Worm (Caenorhabditis elegans) whole organism, late embryonic: ENCODE measurements around the gene nhr-251.

Source experiments
- C08G9.2 ChIP-seq: sonication (generic microtip); optimal IDR thresholded peaks from 2 replicates; lab custom pipeline; 2016; ENCODE audit warnings: mild to moderate bottlenecking, missing genetic modification characterization, moderate library complexity, missing compliant biosample characterization
- C38D4.7 ChIP-seq: fragments of 200-800 bp; sonication (Bioruptor generic); optimal IDR thresholded peaks from 2 replicates; lab custom pipeline; 2018; ENCODE audit warnings: mild to moderate bottlenecking, missing genetic modification characterization, moderate library complexity, missing compliant biosample characterization
- F13H6.1 ChIP-seq: sonication (generic microtip); optimal IDR thresholded peaks from 2 replicates; lab custom pipeline; 2016; ENCODE audit warnings: missing genetic modification characterization, missing compliant biosample characterization
- K02D7.2 ChIP-seq: sonication (generic microtip); optimal IDR thresholded peaks from 2 replicates; lab custom pipeline; 2017; ENCODE audit warnings: mild to moderate bottlenecking, missing genetic modification characterization, missing compliant biosample characterization
- T23F11.4 ChIP-seq: fragments of 200-800 bp; sonication (Bioruptor generic); optimal IDR thresholded peaks from 2 replicates; lab custom pipeline; 2018; ENCODE audit warnings: mild to moderate bottlenecking, missing genetic modification characterization, missing compliant biosample characterization
- Y22D7AL.16 ChIP-seq: sonication (generic microtip); optimal IDR thresholded peaks from 2 replicates; lab custom pipeline; 2016; ENCODE audit warnings: missing genetic modification characterization, missing compliant biosample characterization
- ahr-1 ChIP-seq: sonication (generic microtip); optimal IDR thresholded peaks from 2 replicates; lab custom pipeline; 2016; ENCODE audit warnings: missing genetic modification characterization, missing compliant biosample characterization
- ama-1 ChIP-seq: fragments of 150-350 bp; optimal IDR thresholded peaks from 2 replicates; lab custom pipeline; 2014
- ceh-14 ChIP-seq: sonication (generic microtip); optimal IDR thresholded peaks from 2 replicates; lab custom pipeline; 2016; ENCODE audit warnings: missing genotype, missing genetic modification characterization, missing compliant biosample characterization
- ceh-18 ChIP-seq: sonication (generic microtip); optimal IDR thresholded peaks from 2 replicates; lab custom pipeline; 2016; ENCODE audit warnings: missing genetic modification characterization, missing compliant biosample characterization
- ceh-22 ChIP-seq: sonication (generic microtip); optimal IDR thresholded peaks from 2 replicates; lab custom pipeline; 2017; ENCODE audit warnings: missing biosample characterization, missing genetic modification characterization
- ceh-30 ChIP-seq: fragments of 150-350 bp; optimal IDR thresholded peaks from 2 replicates; lab custom pipeline; 2014; ENCODE audit warnings: missing biosample characterization, missing genetic modification characterization
- ceh-31 ChIP-seq: sonication (generic microtip); optimal IDR thresholded peaks from 2 replicates; lab custom pipeline; 2016; ENCODE audit warnings: missing genetic modification characterization, missing compliant biosample characterization
- ceh-45 ChIP-seq: fragments of 200-800 bp; sonication (Bioruptor generic); IDR thresholded peaks from 2 replicates; pipeline ENCODE4 v1.3.6; 2022; ENCODE audit warnings: missing genetic modification reagents, missing genetic modification characterization, missing compliant biosample characterization
- ceh-48 ChIP-seq: sonication (generic microtip); optimal IDR thresholded peaks from 2 replicates; lab custom pipeline; 2016; ENCODE audit warnings: missing genetic modification characterization, inconsistent platforms, missing compliant biosample characterization
- ceh-6 ChIP-seq: fragments of 200-800 bp; sonication (Bioruptor generic); optimal IDR thresholded peaks from 2 replicates; lab custom pipeline; 2018; ENCODE audit warnings: mild to moderate bottlenecking, missing genetic modification characterization, missing compliant biosample characterization
- ceh-9 ChIP-seq: sonication (generic microtip); optimal IDR thresholded peaks from 2 replicates; lab custom pipeline; 2016; ENCODE audit warnings: mild to moderate bottlenecking, missing genetic modification characterization, inconsistent platforms, missing compliant biosample characterization
- elt-4 ChIP-seq: sonication (generic microtip); optimal IDR thresholded peaks from 2 replicates; lab custom pipeline; 2016; ENCODE audit warnings: missing genetic modification characterization, missing compliant biosample characterization
- fax-1 ChIP-seq: sonication (generic microtip); optimal IDR thresholded peaks from 2 replicates; lab custom pipeline; 2016; ENCODE audit warnings: missing genotype, missing genetic modification characterization, missing compliant biosample characterization
- fkh-10 ChIP-seq: fragments of 150-350 bp; optimal IDR thresholded peaks from 2 replicates; lab custom pipeline; 2014; ENCODE audit warnings: missing biosample characterization, missing genetic modification reagents, missing genetic modification characterization
- gmeb-2 ChIP-seq: sonication (generic microtip); optimal IDR thresholded peaks from 2 replicates; lab custom pipeline; 2016; ENCODE audit warnings: missing genetic modification characterization, inconsistent platforms, missing compliant biosample characterization
- hlh-13 ChIP-seq: fragments of 200-800 bp; sonication (Bioruptor generic); optimal IDR thresholded peaks from 2 replicates; lab custom pipeline; 2018; ENCODE audit warnings: mild to moderate bottlenecking, missing genetic modification characterization, missing compliant biosample characterization
- hlh-6 ChIP-seq: sonication (generic microtip); optimal IDR thresholded peaks from 2 replicates; lab custom pipeline; 2016; ENCODE audit warnings: missing genotype, missing genetic modification characterization, missing compliant biosample characterization
- lin-11 ChIP-seq: fragments of 200-800 bp; sonication (Bioruptor generic); optimal IDR thresholded peaks from 2 replicates; lab custom pipeline; 2018; ENCODE audit warnings: mild to moderate bottlenecking, missing genetic modification characterization, missing compliant biosample characterization
- nfya-1 ChIP-seq: sonication (generic microtip); optimal IDR thresholded peaks from 2 replicates; lab custom pipeline; 2017; ENCODE audit warnings: missing genetic modification characterization, mild to moderate bottlenecking, missing compliant biosample characterization, antibody characterized with exemption, moderate library complexity
- odd-2 ChIP-seq: sonication (generic microtip); optimal IDR thresholded peaks from 2 replicates; lab custom pipeline; 2017; ENCODE audit warnings: antibody characterized with exemption, mild to moderate bottlenecking, missing genetic modification characterization, missing compliant biosample characterization
- pat-9 ChIP-seq: fragments of 200-800 bp; sonication (Bioruptor generic); optimal IDR thresholded peaks from 2 replicates; lab custom pipeline; 2018; ENCODE audit warnings: mild to moderate bottlenecking, missing genetic modification characterization, moderate library complexity, missing compliant biosample characterization
- pha-2 ChIP-seq: sonication (generic microtip); optimal IDR thresholded peaks from 2 replicates; lab custom pipeline; 2017; ENCODE audit warnings: mild to moderate bottlenecking, missing genetic modification characterization, missing compliant biosample characterization
- pha-4 ChIP-seq: fragments of 150-350 bp; optimal IDR thresholded peaks from 2 replicates; lab custom pipeline; 2018; ENCODE audit warnings: missing biosample characterization, missing genetic modification reagents, missing genetic modification characterization
- pqm-1 ChIP-seq: sonication (generic microtip); optimal IDR thresholded peaks from 2 replicates; lab custom pipeline; 2016; ENCODE audit warnings: missing genetic modification characterization, missing compliant biosample characterization
- rnt-1 ChIP-seq: sonication (generic microtip); optimal IDR thresholded peaks from 2 replicates; lab custom pipeline; 2016; ENCODE audit warnings: missing genetic modification characterization, missing compliant biosample characterization
- sdc-2 ChIP-seq: sonication (generic microtip); optimal IDR thresholded peaks from 2 replicates; lab custom pipeline; 2016; ENCODE audit warnings: missing genotype, missing genetic modification characterization, missing compliant biosample characterization
- sox-4 ChIP-seq: sonication (generic microtip); optimal IDR thresholded peaks from 2 replicates; lab custom pipeline; 2017; ENCODE audit warnings: mild to moderate bottlenecking, missing genetic modification characterization, inconsistent platforms, missing compliant biosample characterization
- syd-9 ChIP-seq: sonication (generic microtip); optimal IDR thresholded peaks from 2 replicates; lab custom pipeline; 2016; ENCODE audit warnings: mild to moderate bottlenecking, missing genetic modification characterization, moderate library complexity, missing compliant biosample characterization
- tbx-7 ChIP-seq: sonication (generic microtip); optimal IDR thresholded peaks from 2 replicates; lab custom pipeline; 2016; ENCODE audit warnings: missing genotype, missing genetic modification characterization, missing compliant biosample characterization
- unc-42 ChIP-seq: sonication (generic microtip); optimal IDR thresholded peaks from 2 replicates; lab custom pipeline; 2016; ENCODE audit warnings: missing genotype, missing genetic modification characterization, missing compliant biosample characterization
- unc-55 ChIP-seq: sonication (generic microtip); optimal IDR thresholded peaks from 2 replicates; lab custom pipeline; 2017; ENCODE audit warnings: missing biosample characterization, missing genetic modification reagents, missing genetic modification characterization
- unc-86 ChIP-seq: sonication (generic microtip); optimal IDR thresholded peaks from 2 replicates; lab custom pipeline; 2016; ENCODE audit warnings: missing genetic modification characterization, missing compliant biosample characterization

nhr-251 gene

ce11 chrV:585472-585871 lies 14.9 kb upstream of the nhr-251 start, which contains the start of gene K06H6.2:
Gene K06H6.2 (plus strand): TSS chrV:585772.
- TF ChIP-seq sox-4 (no peak), ahr-1 (tag; lab: Kevin White, UChicago) (no peak), ceh-45 (GFP tag; lab: Robert Waterston, UW) (no peak), hlh-6 (no peak), gmeb-2 (tag; lab: Kevin White, UChicago) (no peak), pqm-1 (tag; lab: Kevin White, UChicago) (no peak), pat-9 (tag; lab: Kevin White, UChicago) (no peak), syd-9 (tag; lab: Kevin White, UChicago) (no peak), F13H6.1 (tag; lab: Kevin White, UChicago) (no peak), ceh-9 (no peak), K02D7.2 (no peak), tbx-7 (tag; lab: Kevin White, UChicago) (no peak), ama-1 (lab: Kevin White, UChicago) (no peak), ceh-18 (tag; lab: Kevin White, UChicago) (no peak)
- TF ChIP-seq, all 69 proteins: peak for 0

ce11 chrV:587818-588217 lies 12.5 kb upstream of the nhr-251 start, which contains the start of gene K06H6.1:
Gene K06H6.1 (plus strand): TSS chrV:588118.
- TF ChIP-seq ceh-22 (tag; lab: Kevin White, UChicago) = no peak
- TF ChIP-seq tbx-7 (tag; lab: Kevin White, UChicago) = no peak
- TF ChIP-seq hlh-6 = no peak
- TF ChIP-seq pat-9 (tag; lab: Kevin White, UChicago) = no peak
- TF ChIP-seq ceh-9 = no peak
- TF ChIP-seq pha-4 = no peak
- no peak for TF ChIP-seq Y22D7AL.16 (tag; lab: Kevin White, UChicago)
- no peak for TF ChIP-seq pha-2 (tag; lab: Kevin White, UChicago)
- no peak for TF ChIP-seq gmeb-2 (tag; lab: Kevin White, UChicago)
- no peak for TF ChIP-seq unc-55
- no peak for TF ChIP-seq ceh-31 (tag; lab: Kevin White, UChicago)
- no peak for TF ChIP-seq ceh-30 (tag; lab: Kevin White, UChicago)
- TF ChIP-seq ceh-14 (tag; lab: Kevin White, UChicago) = no peak
- TF ChIP-seq fkh-10 = no peak
- no peak for TF ChIP-seq rnt-1 (tag; lab: Kevin White, UChicago)
- TF ChIP-seq syd-9 (tag; lab: Kevin White, UChicago) = no peak
- no peak for TF ChIP-seq fax-1 (tag; lab: Kevin White, UChicago)
- no peak for TF ChIP-seq C08G9.2
- no peak for TF ChIP-seq nfya-1 (tag; lab: Kevin White, UChicago)

- TF ChIP-seq F13H6.1 (tag; lab: Kevin White, UChicago) = no peak
- no peak for TF ChIP-seq T23F11.4 (GFP tag; lab: Kevin White, UChicago)
- TF ChIP-seq C38D4.7 = no peak
- no peak for TF ChIP-seq lin-11 (tag; lab: Kevin White, UChicago)
- no peak for TF ChIP-seq ceh-48 (tag; lab: Kevin White, UChicago)
- no peak for TF ChIP-seq hlh-13 (GFP tag; lab: Kevin White, UChicago)
- no peak for TF ChIP-seq odd-2 (tag; lab: Kevin White, UChicago)
- no peak for TF ChIP-seq fax-1 (tag; lab: Kevin White, UChicago)
- TF ChIP-seq sdc-2 = no peak
- TF ChIP-seq unc-42 (tag; lab: Kevin White, UChicago) = no peak
- no peak for TF ChIP-seq unc-86 (tag; lab: Kevin White, UChicago)
- no peak for TF ChIP-seq hlh-6
- TF ChIP-seq ceh-6 = no peak
- no peak for TF ChIP-seq elt-4 (tag; lab: Kevin White, UChicago)
- TF ChIP-seq sox-4 = no peak
- no peak for TF ChIP-seq ceh-14 (tag; lab: Kevin White, UChicago)
Observed at ce11 chrV:590182-590581, 10.1 kb upstream of the nhr-251 start, which contains the start of gene ZK488.6. Gene ZK488.6 (plus strand): TSS chrV:590482.
